Worm (Caenorhabditis elegans): Measurements from ENCODE around the gene T19C9.10.

DNA sequence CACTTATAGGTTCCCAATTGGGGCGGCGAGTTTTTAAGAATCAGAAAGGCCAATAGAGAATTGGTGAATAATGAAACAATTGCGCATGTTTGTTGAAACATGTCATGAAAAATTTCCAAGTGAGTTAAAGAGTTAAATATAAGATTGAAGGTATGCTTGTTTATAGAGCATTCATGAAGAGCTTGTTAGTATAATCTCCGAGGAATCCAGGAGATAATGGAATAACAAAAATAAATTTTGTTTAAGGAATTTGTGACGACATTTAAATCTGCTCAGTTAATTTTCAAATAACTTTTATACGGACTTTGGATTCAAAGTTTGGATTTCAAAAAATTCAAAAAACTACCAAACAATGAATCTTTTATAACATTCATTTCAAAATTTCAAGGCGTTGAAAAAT lies 46.0 kb upstream of the T19C9.10 start, which contains the start of gene str-199:
- TF ChIP-seq W03F9.2 (tag; optimal IDR thresholded peaks at IDR 0.05), result no peak
- no peak for TF ChIP-seq dao-5 (tag; optimal IDR thresholded peaks at IDR 0.05)
- TF ChIP-seq him-1 (tag; optimal IDR thresholded peaks at IDR 0.05), result no peak

All from whole organism, L4/young adult.